Worm (Caenorhabditis elegans) whole organism, L1 larva: Measurements from ENCODE around the gene F49C12.3.

ENCODE experiments used
- C16A3.4 ChIP-seq: fragments of 150-350 bp; optimal IDR thresholded peaks from 2 replicates; lab custom pipeline; 2014; ENCODE audit warnings: missing biosample characterization, missing genetic modification characterization
- C34B4.2 ChIP-seq: sonication (generic microtip); optimal IDR thresholded peaks from 2 replicates; lab custom pipeline; 2017; ENCODE audit warnings: mild to moderate bottlenecking, missing genetic modification characterization, missing compliant biosample characterization
- Y116A8C.19 ChIP-seq: sonication (generic microtip); optimal IDR thresholded peaks from 2 replicates; lab custom pipeline; 2016; ENCODE audit warnings: missing compliant biosample characterization, missing genetic modification characterization, borderline replicate concordance
- ama-1 ChIP-seq: fragments of 150-350 bp; optimal IDR thresholded peaks from 2 replicates; lab custom pipeline; 2014
- blmp-1 ChIP-seq: fragments of 150-350 bp; optimal IDR thresholded peaks from 2 replicates; lab custom pipeline; 2014; ENCODE audit warnings: missing biosample characterization, missing genetic modification characterization
- ceh-63 ChIP-seq: fragments of 200-800 bp; sonication (Bioruptor generic); optimal IDR thresholded peaks from 2 replicates; lab custom pipeline; 2018; ENCODE audit warnings: mild to moderate bottlenecking, missing genetic modification characterization, missing compliant biosample characterization
- ceh-8 ChIP-seq: fragments of 200-800 bp; sonication (Bioruptor generic); optimal IDR thresholded peaks from 2 replicates; lab custom pipeline; 2018; ENCODE audit warnings: mild to moderate bottlenecking, missing genetic modification characterization, moderate library complexity, missing compliant biosample characterization
- ceh-88 ChIP-seq: fragments of 200-800 bp; sonication (Bioruptor generic); IDR thresholded peaks from 2 replicates; pipeline ENCODE4 v1.3.6; 2022; ENCODE audit warnings: missing genetic modification characterization, missing compliant biosample characterization
- ceh-90 ChIP-seq: sonication (generic microtip); optimal IDR thresholded peaks from 2 replicates; lab custom pipeline; 2016; ENCODE audit warnings: missing genetic modification characterization, missing compliant biosample characterization
- ces-1 ChIP-seq: fragments of 150-350 bp; optimal IDR thresholded peaks from 2 replicates; lab custom pipeline; 2014; ENCODE audit warnings: missing biosample characterization, missing genetic modification reagents, missing genetic modification characterization
- efl-1 ChIP-seq, 4 experiments: fragments of 150-350 bp; optimal IDR thresholded peaks in 3 of 4; peaks in 1 of 4; 1 replicate in 1 of 4; 2 replicates in 3 of 4; lab custom pipeline; 2014; ENCODE audit warnings: missing biosample characterization in 2 of 4, missing genetic modification characterization in 2 of 4, missing genetic modification reagents in 2 of 4
- egl-13 ChIP-seq: sonication (generic microtip); optimal IDR thresholded peaks from 2 replicates; lab custom pipeline; 2016; ENCODE audit warnings: missing genotype, missing genetic modification reagents, missing genetic modification characterization, missing compliant biosample characterization
- egl-27 ChIP-seq, 2 experiments: fragments of 150-350 bp in 1 of 2; sonication (generic microtip); optimal IDR thresholded peaks; 3 replicates each; lab custom pipeline; 2017 to 2018; ENCODE audit warnings: missing biosample characterization in 2 of 2, missing genetic modification characterization in 2 of 2, missing genetic modification reagents in 2 of 2
- elt-2 ChIP-seq: sonication (generic microtip); optimal IDR thresholded peaks from 2 replicates; lab custom pipeline; 2016; ENCODE audit warnings: missing genetic modification characterization, mild to moderate bottlenecking, inconsistent platforms, missing compliant biosample characterization, missing genetic modification reagents
- ets-5 ChIP-seq: fragments of 200-800 bp; sonication (Bioruptor generic); IDR thresholded peaks from 2 replicates; pipeline ENCODE4 v1.3.6; 2022; ENCODE audit warnings: missing genetic modification characterization, missing compliant biosample characterization
- fkh-10 ChIP-seq: sonication (generic microtip); optimal IDR thresholded peaks from 2 replicates; lab custom pipeline; 2017; ENCODE audit warnings: missing biosample characterization, missing genetic modification reagents, missing genetic modification characterization
- fkh-4 ChIP-seq: sonication (generic microtip); optimal IDR thresholded peaks from 2 replicates; lab custom pipeline; 2016; ENCODE audit warnings: missing compliant biosample characterization, missing genetic modification characterization, borderline replicate concordance
- grh-1 ChIP-seq: fragments of 200-800 bp; sonication (Bioruptor generic); IDR thresholded peaks from 2 replicates; pipeline ENCODE4 v1.3.6; 2022; ENCODE audit warnings: missing genetic modification reagents, missing genetic modification characterization, missing compliant biosample characterization
- hpl-2 ChIP-seq: fragments of 150-350 bp; optimal IDR thresholded peaks from 2 replicates; lab custom pipeline; 2014; ENCODE audit warnings: missing biosample characterization, missing genetic modification reagents, missing genetic modification characterization
- lin-13 ChIP-seq: fragments of 150-350 bp; optimal IDR thresholded peaks from 2 replicates; lab custom pipeline; 2014; ENCODE audit warnings: missing biosample characterization, missing genetic modification reagents, missing genetic modification characterization
- lin-35 ChIP-seq, 2 experiments: fragments of 150-350 bp; optimal IDR thresholded peaks; 2 replicates each; lab custom pipeline; 2014; ENCODE audit warnings: missing biosample characterization in 2 of 2, missing genetic modification characterization in 2 of 2, missing genetic modification reagents in 2 of 2
- lin-39 ChIP-seq: fragments of 150-350 bp; optimal IDR thresholded peaks from 2 replicates; lab custom pipeline; 2014; ENCODE audit warnings: missing biosample characterization, missing genetic modification reagents, missing genetic modification characterization
- mep-1 ChIP-seq: fragments of 150-350 bp; optimal IDR thresholded peaks from 2 replicates; lab custom pipeline; 2014; ENCODE audit warnings: missing biosample characterization, missing genetic modification characterization
- nhr-11 ChIP-seq: fragments of 150-350 bp; optimal IDR thresholded peaks from 2 replicates; lab custom pipeline; 2014; ENCODE audit warnings: missing biosample characterization, missing genetic modification characterization
- nhr-12 ChIP-seq: sonication (generic microtip); optimal IDR thresholded peaks from 2 replicates; lab custom pipeline; 2017; ENCODE audit warnings: missing biosample characterization, missing genetic modification characterization
- nhr-20 ChIP-seq: sonication (generic microtip); optimal IDR thresholded peaks from 2 replicates; lab custom pipeline; 2016; ENCODE audit warnings: mild to moderate bottlenecking, missing genetic modification characterization, missing compliant biosample characterization
- nhr-76 ChIP-seq: sonication (generic microtip); optimal IDR thresholded peaks from 2 replicates; lab custom pipeline; 2017; ENCODE audit warnings: missing biosample characterization, missing genetic modification characterization
- nhr-77 ChIP-seq: fragments of 150-350 bp; optimal IDR thresholded peaks from 2 replicates; lab custom pipeline; 2014; ENCODE audit warnings: missing biosample characterization, missing genetic modification characterization
- nhr-84 ChIP-seq: sonication (generic microtip); optimal IDR thresholded peaks from 2 replicates; lab custom pipeline; 2017; ENCODE audit warnings: missing biosample characterization, missing genetic modification characterization
- nhr-90 ChIP-seq: sonication (generic microtip); optimal IDR thresholded peaks from 2 replicates; lab custom pipeline; 2016; ENCODE audit warnings: mild to moderate bottlenecking, missing genetic modification characterization, missing compliant biosample characterization; ENCODE audit not compliant: poor library complexity
- sox-4 ChIP-seq: sonication (generic microtip); optimal IDR thresholded peaks from 2 replicates; lab custom pipeline; 2016; ENCODE audit warnings: missing genetic modification characterization, missing compliant biosample characterization
- swsn-7 ChIP-seq: sonication (generic microtip); optimal IDR thresholded peaks from 2 replicates; lab custom pipeline; 2016; ENCODE audit warnings: missing genetic modification characterization, missing compliant biosample characterization
- unc-130 ChIP-seq: fragments of 150-350 bp; optimal IDR thresholded peaks from 2 replicates; lab custom pipeline; 2017; ENCODE audit warnings: missing biosample characterization, missing genetic modification characterization, inconsistent platforms
- unc-30 ChIP-seq: sonication (generic microtip); optimal IDR thresholded peaks from 2 replicates; lab custom pipeline; 2017; ENCODE audit warnings: missing biosample characterization, missing genetic modification characterization

F49C12.3 gene

ce11 chrIV:9300127-9300526 is at the start of gene F49C12.3:
Gene F49C12.3 (plus strand): TSS chrIV:9300427.
- no peak for TF ChIP-seq C34B4.2 (tag; lab: Kevin White, UChicago)
- no peak for TF ChIP-seq swsn-7 (tag; lab: Kevin White, UChicago)
- TF ChIP-seq fkh-10: no peak
- TF ChIP-seq lin-13 (GFP tag; lab: Kevin White, UChicago): no peak

ce11 chrIV:9251079-9251478 is 49.1 kb upstream of the F49C12.3 start, which contains the start of gene Y11D7A.8:
Gene Y11D7A.8 (plus strand): TSS chrIV:9251379.
- TF ChIP-seq ceh-88 (GFP tag; lab: Robert Waterston, UW): no peak
- no peak for TF ChIP-seq efl-1 (optimal IDR thresholded peaks at IDR 0.05; lab: Kevin White, UChicago)
- peak in 1 of 2 experiments; percentile 83 for TF ChIP-seq efl-1 (GFP tag; optimal IDR thresholded peaks at IDR 0.05 in 1 of 2; lab: Kevin White, UChicago)
- TF ChIP-seq nhr-90 (tag; lab: Kevin White, UChicago): no peak

- no peak for TF ChIP-seq grh-1 (GFP tag; lab: Robert Waterston, UW)
- TF ChIP-seq fkh-4 (tag; lab: Kevin White, UChicago): no peak
- TF ChIP-seq efl-1 (optimal IDR thresholded peaks at IDR 0.05; lab: Kevin White, UChicago): no peak
- TF ChIP-seq efl-1 (GFP tag; optimal IDR thresholded peaks at IDR 0.05 in 1 of 2; lab: Kevin White, UChicago): no peak
- no peak for TF ChIP-seq C16A3.4 (tag; lab: Kevin White, UChicago)
- no peak for TF ChIP-seq lin-35 (GFP tag; optimal IDR thresholded peaks at IDR 0.05; lab: Kevin White, UChicago)
- no peak for TF ChIP-seq ceh-90 (tag; lab: Kevin White, UChicago)
- no peak for TF ChIP-seq swsn-7 (tag; lab: Kevin White, UChicago)
- TF ChIP-seq ama-1: no peak
- no peak for TF ChIP-seq nhr-77 (tag; lab: Kevin White, UChicago)
- TF ChIP-seq blmp-1 (tag; lab: Kevin White, UChicago): no peak
- no peak for TF ChIP-seq mep-1 (tag; lab: Kevin White, UChicago)
- no peak for TF ChIP-seq unc-130
- no peak for TF ChIP-seq nhr-76
- no peak for TF ChIP-seq egl-13 (tag; lab: Kevin White, UChicago)
These were observed 44.2 kb upstream of the F49C12.3 start, which contains the start of gene Y11D7A.9 for ce11 chrIV:9256017-9256416. Gene Y11D7A.9 (minus strand): TSS chrIV:9256117.

- TF ChIP-seq ces-1 (GFP tag; lab: Kevin White, UChicago) (no peak), unc-30 (no peak), ceh-90 (tag; lab: Kevin White, UChicago) (no peak), egl-27 (tag; optimal IDR thresholded peaks at IDR 0.05; lab: Kevin White, UChicago) (no peak), elt-2 (tag; lab: Kevin White, UChicago) (no peak), sox-4 (tag; lab: Kevin White, UChicago) (no peak), nhr-11 (tag; lab: Kevin White, UChicago) (no peak), lin-35 (GFP tag; optimal IDR thresholded peaks at IDR 0.05; lab: Kevin White, UChicago) (no peak), Y116A8C.19 (no peak), nhr-77 (tag; lab: Kevin White, UChicago) (no peak), ets-5 (no peak), nhr-90 (tag; lab: Kevin White, UChicago) (no peak), hpl-2 (GFP tag; lab: Kevin White, UChicago) (no peak), nhr-12 (no peak), C16A3.4 (tag; lab: Kevin White, UChicago) (no peak), ceh-63 (no peak), blmp-1 (tag; lab: Kevin White, UChicago) (no peak), nhr-20 (no peak), nhr-84 (tag; lab: Kevin White, UChicago) (no peak), ceh-8 (GFP tag; lab: Kevin White, UChicago) (no peak)
These were observed 43.4 kb upstream of the F49C12.3 start for ce11 chrIV:9256865-9257264.

- TF ChIP-seq nhr-76: no peak
- peak; percentile 11 for TF ChIP-seq ama-1
- no peak for TF ChIP-seq lin-13 (GFP tag; lab: Kevin White, UChicago)
- TF ChIP-seq nhr-90 (tag; lab: Kevin White, UChicago): no peak
- peak; percentile 93 for TF ChIP-seq blmp-1 (tag; lab: Kevin White, UChicago)
- no peak for TF ChIP-seq lin-39 (tag; lab: Kevin White, UChicago)
- TF ChIP-seq C16A3.4 (tag; lab: Kevin White, UChicago): no peak
These were observed 41.7 kb upstream of the F49C12.3 start for ce11 chrIV:9258547-9258946.
